Worm (Caenorhabditis elegans) whole organism, L3 larva: Measurements from ENCODE around the gene C01G10.4.
A peak's percentile ranks its signal among the peaks of the same experiment; 100 is the strongest.

ENCODE experiments used
- R02D3.7 ChIP-seq: fragments of 150-350 bp; optimal IDR thresholded peaks from 2 replicates; lab custom pipeline; 2014; ENCODE audit warnings: missing biosample characterization, missing genetic modification characterization
- ZK546.5 ChIP-seq: sonication (generic microtip); optimal IDR thresholded peaks from 2 replicates; lab custom pipeline; 2017; ENCODE audit warnings: missing biosample characterization, missing genetic modification characterization
- aly-2 ChIP-seq: fragments of 150-350 bp; optimal IDR thresholded peaks from 2 replicates; lab custom pipeline; 2014; ENCODE audit warnings: missing biosample characterization, missing genetic modification characterization
- ama-1 ChIP-seq: fragments of 150-350 bp; optimal IDR thresholded peaks from 2 replicates; lab custom pipeline; 2018
- ceh-16 ChIP-seq: sonication (generic microtip); optimal IDR thresholded peaks from 2 replicates; lab custom pipeline; 2017; ENCODE audit warnings: missing biosample characterization, missing genetic modification characterization
- ceh-28 ChIP-seq: fragments of 150-350 bp; optimal IDR thresholded peaks from 2 replicates; lab custom pipeline; 2014; ENCODE audit warnings: missing biosample characterization, missing genetic modification reagents, missing genetic modification characterization
- ceh-82 ChIP-seq: fragments of 150-350 bp; optimal IDR thresholded peaks from 2 replicates; lab custom pipeline; 2014; ENCODE audit warnings: missing biosample characterization, missing genetic modification characterization
- ceh-9 ChIP-seq: sonication (generic microtip); optimal IDR thresholded peaks from 2 replicates; lab custom pipeline; 2018; ENCODE audit warnings: missing biosample characterization, missing genetic modification characterization
- daf-12 ChIP-seq: fragments of 150-350 bp; optimal IDR thresholded peaks from 2 replicates; lab custom pipeline; 2014; ENCODE audit warnings: missing biosample characterization, missing genetic modification reagents, missing genetic modification characterization
- egl-27 ChIP-seq: sonication (generic microtip); optimal IDR thresholded peaks from 4 replicates; lab custom pipeline; 2017; ENCODE audit warnings: missing biosample characterization, missing genetic modification reagents, missing genetic modification characterization
- egl-5 ChIP-seq: fragments of 150-350 bp; optimal IDR thresholded peaks from 2 replicates; lab custom pipeline; 2017; ENCODE audit warnings: missing biosample characterization, missing genetic modification reagents, missing genetic modification characterization, inconsistent platforms
- elt-1 ChIP-seq: fragments of 150-350 bp; optimal IDR thresholded peaks from 2 replicates; lab custom pipeline; 2014; ENCODE audit warnings: missing biosample characterization, missing genetic modification characterization
- elt-2 ChIP-seq: sonication (generic microtip); optimal IDR thresholded peaks from 2 replicates; lab custom pipeline; 2016; ENCODE audit warnings: missing genetic modification reagents, mild to moderate bottlenecking, missing genetic modification characterization, missing compliant biosample characterization
- elt-3 ChIP-seq, 3 experiments: fragments of 150-350 bp in 1 of 3; sonication (generic microtip) in 2 of 3; optimal IDR thresholded peaks; 2 replicates in 2 of 3; 4 replicates in 1 of 3; lab custom pipeline; 2014 to 2017; ENCODE audit warnings: missing biosample characterization in 3 of 3, missing genetic modification characterization in 3 of 3
- eor-1 ChIP-seq, 2 experiments: fragments of 150-350 bp; optimal IDR thresholded peaks; 2 replicates each; lab custom pipeline; 2014 to 2018; ENCODE audit warnings: missing biosample characterization in 2 of 2, missing genetic modification characterization in 2 of 2
- fkh-10 ChIP-seq: sonication (generic microtip); optimal IDR thresholded peaks from 2 replicates; lab custom pipeline; 2017; ENCODE audit warnings: missing biosample characterization, missing genetic modification reagents, missing genetic modification characterization
- fkh-2 ChIP-seq: fragments of 150-350 bp; optimal IDR thresholded peaks from 2 replicates; lab custom pipeline; 2014; ENCODE audit warnings: missing biosample characterization, missing genetic modification reagents, missing genetic modification characterization
- fos-1 ChIP-seq: fragments of 150-350 bp; optimal IDR thresholded peaks from 2 replicates; lab custom pipeline; 2014; ENCODE audit warnings: missing biosample characterization, missing genetic modification characterization
- hmg-11 ChIP-seq: sonication (generic microtip); optimal IDR thresholded peaks from 2 replicates; lab custom pipeline; 2016; ENCODE audit warnings: missing genetic modification characterization, missing compliant biosample characterization
- jun-1 ChIP-seq: fragments of 150-350 bp; optimal IDR thresholded peaks from 2 replicates; lab custom pipeline; 2014; ENCODE audit warnings: missing biosample characterization, missing genetic modification reagents, missing genetic modification characterization
- lin-15B ChIP-seq: fragments of 150-350 bp; optimal IDR thresholded peaks from 2 replicates; lab custom pipeline; 2014; ENCODE audit warnings: missing biosample characterization, missing genetic modification characterization
- lin-39 ChIP-seq: fragments of 150-350 bp; optimal IDR thresholded peaks from 2 replicates; lab custom pipeline; 2018; ENCODE audit warnings: missing biosample characterization, missing genetic modification reagents, missing genetic modification characterization
- lsy-12 ChIP-seq: sonication (generic microtip); optimal IDR thresholded peaks from 2 replicates; lab custom pipeline; 2016; ENCODE audit warnings: mild to moderate bottlenecking, missing genetic modification characterization, missing compliant biosample characterization
- mdl-1 ChIP-seq: fragments of 150-350 bp; optimal IDR thresholded peaks from 2 replicates; lab custom pipeline; 2014; ENCODE audit warnings: missing biosample characterization, missing genetic modification characterization
- mml-1 ChIP-seq: fragments of 150-350 bp; sonication (generic microtip); optimal IDR thresholded peaks from 3 replicates; lab custom pipeline; 2014; ENCODE audit warnings: missing biosample characterization, missing genetic modification characterization
- nfya-1 ChIP-seq: sonication (generic microtip); optimal IDR thresholded peaks from 2 replicates; lab custom pipeline; 2017; ENCODE audit warnings: missing genetic modification characterization, mild to moderate bottlenecking, missing compliant biosample characterization, antibody characterized with exemption, moderate library complexity; ENCODE audit not compliant: insufficient read depth
- nhr-11 ChIP-seq: fragments of 150-350 bp; optimal IDR thresholded peaks from 2 replicates; lab custom pipeline; 2014; ENCODE audit warnings: missing biosample characterization, missing genetic modification characterization
- nhr-12 ChIP-seq: fragments of 150-350 bp; optimal IDR thresholded peaks from 2 replicates; lab custom pipeline; 2014; ENCODE audit warnings: missing biosample characterization, missing genetic modification characterization
- nhr-23 ChIP-seq: fragments of 150-350 bp; optimal IDR thresholded peaks from 2 replicates; lab custom pipeline; 2014; ENCODE audit warnings: missing biosample characterization, missing genetic modification reagents, missing genetic modification characterization
- nhr-237 ChIP-seq: fragments of 150-350 bp; optimal IDR thresholded peaks from 2 replicates; lab custom pipeline; 2014; ENCODE audit warnings: missing biosample characterization, missing genetic modification characterization
- nhr-25 ChIP-seq: sonication (generic microtip); optimal IDR thresholded peaks from 2 replicates; lab custom pipeline; 2017; ENCODE audit warnings: missing biosample characterization, missing genetic modification characterization
- nhr-28 ChIP-seq: fragments of 150-350 bp; optimal IDR thresholded peaks from 2 replicates; lab custom pipeline; 2014; ENCODE audit warnings: missing biosample characterization, missing genetic modification characterization
- nhr-43 ChIP-seq: sonication (generic microtip); optimal IDR thresholded peaks from 2 replicates; lab custom pipeline; 2016; ENCODE audit warnings: mild to moderate bottlenecking, missing genetic modification characterization, missing compliant biosample characterization; ENCODE audit not compliant: poor library complexity, severe bottlenecking
- nhr-67 ChIP-seq: fragments of 150-350 bp; optimal IDR thresholded peaks from 2 replicates; lab custom pipeline; 2014; ENCODE audit warnings: missing biosample characterization, missing genetic modification characterization
- nhr-76 ChIP-seq: fragments of 150-350 bp; sonication (generic microtip); optimal IDR thresholded peaks from 5 replicates; lab custom pipeline; 2014; ENCODE audit warnings: missing biosample characterization, missing genetic modification characterization
- nhr-77 ChIP-seq: fragments of 150-350 bp; optimal IDR thresholded peaks from 2 replicates; lab custom pipeline; 2014; ENCODE audit warnings: missing biosample characterization, missing genetic modification characterization
- pha-4 ChIP-seq: fragments of 150-350 bp; optimal IDR thresholded peaks from 2 replicates; lab custom pipeline; 2014; ENCODE audit warnings: missing biosample characterization, missing genetic modification reagents, missing genetic modification characterization
- pqm-1 ChIP-seq: fragments of 150-350 bp; optimal IDR thresholded peaks from 2 replicates; lab custom pipeline; 2017; ENCODE audit warnings: missing biosample characterization, missing genetic modification characterization, inconsistent platforms
- sea-2 ChIP-seq: fragments of 150-350 bp; sonication (generic microtip); optimal IDR thresholded peaks from 4 replicates; lab custom pipeline; 2014; ENCODE audit warnings: missing biosample characterization, missing genetic modification reagents, missing genetic modification characterization
- skn-1 ChIP-seq: fragments of 150-350 bp; optimal IDR thresholded peaks from 2 replicates; lab custom pipeline; 2014; ENCODE audit warnings: missing biosample characterization, missing genetic modification characterization
- snpc-4 ChIP-seq: fragments of 150-350 bp; optimal IDR thresholded peaks from 2 replicates; lab custom pipeline; 2014; ENCODE audit warnings: missing biosample characterization, missing genetic modification characterization
- tbx-2 ChIP-seq: sonication (generic microtip); optimal IDR thresholded peaks from 2 replicates; lab custom pipeline; 2016; ENCODE audit warnings: mild to moderate bottlenecking, missing genetic modification characterization, missing compliant biosample characterization
- unc-39 ChIP-seq: sonication (generic microtip); optimal IDR thresholded peaks from 4 replicates; lab custom pipeline; 2017; ENCODE audit warnings: missing biosample characterization, missing genetic modification characterization
- unc-62 ChIP-seq: fragments of 150-350 bp; sonication (generic microtip); optimal IDR thresholded peaks from 4 replicates; lab custom pipeline; 2014; ENCODE audit warnings: missing biosample characterization, missing genetic modification reagents, missing genetic modification characterization
- zag-1 ChIP-seq: fragments of 150-350 bp; optimal IDR thresholded peaks from 2 replicates; lab custom pipeline; 2014; ENCODE audit warnings: missing biosample characterization, missing genetic modification characterization
- ztf-11 ChIP-seq: fragments of 150-350 bp; optimal IDR thresholded peaks from 2 replicates; lab custom pipeline; 2014; ENCODE audit warnings: missing biosample characterization, missing genetic modification characterization
- ztf-4 ChIP-seq: fragments of 150-350 bp; optimal IDR thresholded peaks from 2 replicates; lab custom pipeline; 2014; ENCODE audit warnings: missing biosample characterization, missing genetic modification characterization

C01G10.4 gene

DNA sequence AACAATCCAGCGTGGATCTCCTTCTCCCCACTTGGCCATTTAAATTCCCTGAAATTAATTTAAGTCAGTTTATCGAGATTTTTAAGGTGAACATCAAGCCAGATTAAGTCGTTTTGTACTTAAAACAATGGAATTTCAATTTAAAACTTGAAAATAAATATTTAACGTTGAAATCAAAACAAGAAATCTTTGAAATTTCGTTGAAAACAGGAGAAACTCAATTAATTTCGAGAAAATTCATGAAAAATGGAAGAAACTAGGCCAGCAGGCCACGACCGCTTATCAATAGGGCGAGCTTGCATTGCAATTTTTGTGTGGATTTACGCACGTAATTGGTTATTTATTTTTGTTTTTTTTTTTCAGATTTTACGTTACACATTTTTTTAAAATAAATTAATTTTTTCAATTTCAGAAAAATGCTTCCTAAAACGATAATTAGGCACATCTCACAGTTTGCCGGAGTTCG is 4.2 kb upstream of the C01G10.4 start, which contains the start of the genes ahsa-1 and C01G10.7:
ahsa-1 (minus strand) TSS at position 51 of the 466 bp plus-strand sequence.
C01G10.7 (plus strand) TSS at position 413 of the 466 bp plus-strand sequence.
- no peak for TF ChIP-seq ama-1
- no peak for TF ChIP-seq mml-1
- TF ChIP-seq unc-62 (GFP tag; lab: Kevin White, UChicago): no peak
- peak; percentile 87 for TF ChIP-seq egl-5 (tag; lab: Kevin White, UChicago)
- TF ChIP-seq jun-1 (tag; lab: Kevin White, UChicago): peak; percentile 58
- peak; percentile 92 for TF ChIP-seq fkh-10 (GFP tag; lab: Kevin White, UChicago)
- TF ChIP-seq egl-27 (tag; lab: Kevin White, UChicago): peak; percentile 13
- TF ChIP-seq elt-2 (tag; lab: Kevin White, UChicago): peak; percentile 61
- TF ChIP-seq ztf-11: no peak
- peak; percentile 68 for TF ChIP-seq ceh-82 (tag; lab: Kevin White, UChicago)
- no peak for TF ChIP-seq fkh-2 (tag; lab: Kevin White, UChicago)
- TF ChIP-seq elt-1 (tag; lab: Kevin White, UChicago): no peak
- no peak for TF ChIP-seq aly-2 (tag; lab: Kevin White, UChicago)
- TF ChIP-seq nfya-1 (tag; lab: Kevin White, UChicago): peak; percentile 89
- no peak for TF ChIP-seq nhr-12 (tag; lab: Kevin White, UChicago)
- TF ChIP-seq ceh-28: peak; percentile 77
- TF ChIP-seq tbx-2 (tag; lab: Kevin White, UChicago): peak; percentile 37
- no peak for TF ChIP-seq sea-2 (GFP tag; lab: Kevin White, UChicago)
- no peak for TF ChIP-seq ceh-9 (tag; lab: Kevin White, UChicago)
- TF ChIP-seq R02D3.7 (tag; lab: Kevin White, UChicago): peak; percentile 98
- no peak for TF ChIP-seq ZK546.5 (tag; lab: Kevin White, UChicago)
- TF ChIP-seq pqm-1 (tag; lab: Kevin White, UChicago): peak; percentile 82
- TF ChIP-seq snpc-4 (tag; lab: Kevin White, UChicago): peak; percentile 87
- TF ChIP-seq nhr-28 (tag; lab: Kevin White, UChicago): no peak
- TF ChIP-seq zag-1: no peak
- TF ChIP-seq nhr-43 (tag; lab: Kevin White, UChicago): peak; percentile 95
- TF ChIP-seq eor-1 (tag; optimal IDR thresholded peaks at IDR 0.05; lab: Kevin White, UChicago): peak in 1 of 2 experiments; percentile 45
- TF ChIP-seq hmg-11 (tag; lab: Kevin White, UChicago): peak; percentile 83
- TF ChIP-seq nhr-76 (tag; lab: Kevin White, UChicago): peak; percentile 0
- TF ChIP-seq unc-39 (tag; lab: Kevin White, UChicago): no peak
- TF ChIP-seq nhr-77: peak; percentile 37
- TF ChIP-seq mdl-1 (tag; lab: Kevin White, UChicago): no peak
- peak; percentile 86 for TF ChIP-seq nhr-25 (tag; lab: Kevin White, UChicago)
- TF ChIP-seq nhr-23 (tag; lab: Kevin White, UChicago): no peak
- peak; percentile 99 for TF ChIP-seq lin-15B
- TF ChIP-seq pha-4 (tag; lab: Kevin White, UChicago): peak; percentile 95
- TF ChIP-seq lsy-12 (tag; lab: Kevin White, UChicago): peak; percentile 85
- peak; percentile 75 for TF ChIP-seq lin-39 (tag; lab: Kevin White, UChicago)
- no peak for TF ChIP-seq ceh-16 (tag; lab: Kevin White, UChicago)
- TF ChIP-seq nhr-237 (tag; lab: Kevin White, UChicago): no peak
- no peak for TF ChIP-seq fos-1 (tag; lab: Kevin White, UChicago)
- no peak for TF ChIP-seq elt-3 (tag; optimal IDR thresholded peaks at IDR 0.05; lab: Kevin White, UChicago)
- peak; percentile 11 for TF ChIP-seq nhr-11 (tag; lab: Kevin White, UChicago)
- no peak for TF ChIP-seq ztf-4
- no peak for TF ChIP-seq nhr-67 (tag; lab: Kevin White, UChicago)
- peak; percentile 15 for TF ChIP-seq skn-1 (tag; lab: Kevin White, UChicago)
- TF ChIP-seq daf-12 (tag; lab: Kevin White, UChicago): no peak
